Worm (Caenorhabditis elegans) whole organism, midembryonic: ENCODE measurements around the gene C50F7.3.

Experiments used
- T22C8.4 ChIP-seq: fragments of 200-800 bp; sonication (Bioruptor generic); IDR thresholded peaks from 2 replicates; pipeline ENCODE4 v1.3.6; 2022; ENCODE audit warnings: missing genetic modification characterization, missing compliant biosample characterization
- cog-1 ChIP-seq: sonication (generic microtip); optimal IDR thresholded peaks from 2 replicates; lab custom pipeline; 2016; ENCODE audit warnings: missing genetic modification characterization, missing compliant biosample characterization
- flt-1 ChIP-seq: fragments of 200-800 bp; sonication (Bioruptor generic); IDR thresholded peaks from 2 replicates; pipeline ENCODE4 v1.3.6; 2022; ENCODE audit warnings: missing genetic modification characterization, missing compliant biosample characterization
- klf-2 ChIP-seq: fragments of 200-800 bp; sonication (Bioruptor generic); conservative IDR thresholded peaks from 2 replicates; pipeline ENCODE4 v1.3.6; 2022; ENCODE audit warnings: missing genetic modification reagents, missing genetic modification characterization, missing compliant biosample characterization
- med-1 ChIP-seq: sonication (generic microtip); optimal IDR thresholded peaks from 2 replicates; lab custom pipeline; 2017; ENCODE audit warnings: missing genetic modification characterization, mild to moderate bottlenecking, missing compliant biosample characterization, antibody characterized with exemption, missing genetic modification reagents; ENCODE audit not compliant: insufficient read depth
- ref-1 ChIP-seq: fragments of 200-800 bp; sonication (Bioruptor generic); conservative IDR thresholded peaks from 2 replicates; pipeline ENCODE4 v1.3.6; 2022; ENCODE audit warnings: missing genetic modification reagents, missing genetic modification characterization, missing compliant biosample characterization
- tab-1 ChIP-seq: fragments of 200-800 bp; sonication (Bioruptor generic); IDR thresholded peaks from 2 replicates; pipeline ENCODE4 v1.3.6; 2022; ENCODE audit warnings: missing genetic modification characterization, missing compliant biosample characterization
- ztf-23 ChIP-seq: fragments of 200-800 bp; sonication (Bioruptor generic); IDR thresholded peaks from 2 replicates; pipeline ENCODE4 v1.3.6; 2022; ENCODE audit warnings: missing genetic modification reagents, missing genetic modification characterization, missing compliant biosample characterization
- ztf-29 ChIP-seq: fragments of 200-800 bp; sonication (Bioruptor generic); IDR thresholded peaks from 2 replicates; pipeline ENCODE4 v1.3.6; 2022; ENCODE audit warnings: missing genetic modification reagents, missing genetic modification characterization, missing compliant biosample characterization

Gene C50F7.3

DNA sequence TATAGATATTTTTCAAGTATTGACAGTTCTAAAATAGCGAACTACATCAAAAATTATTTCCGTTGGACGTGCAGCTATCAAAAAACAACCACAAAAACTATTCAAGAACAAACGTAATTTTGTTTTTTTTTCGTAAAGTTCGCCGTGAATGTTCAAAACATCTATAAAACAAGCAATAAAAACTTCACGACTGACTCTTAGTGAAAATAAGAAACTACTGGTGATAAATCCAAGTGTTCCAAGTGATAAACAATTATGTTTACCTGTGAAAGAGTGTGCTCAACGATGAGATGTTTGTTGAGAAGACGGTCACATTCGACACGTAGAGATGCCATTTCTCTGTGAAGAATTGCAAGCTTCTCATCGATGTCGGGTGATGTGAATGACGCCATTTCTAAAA lies 9.3 kb upstream of the C50F7.3 start, which contains the start of gene C50F7.6:
Gene C50F7.6 (minus strand): TSS at position 394 of the 400 bp plus-strand sequence.
- TF ChIP-seq ztf-23: no peak
- TF ChIP-seq flt-1 (GFP tag; lab: Robert Waterston, UW): no peak
- TF ChIP-seq cog-1 (tag; lab: Kevin White, UChicago): no peak
- no peak for TF ChIP-seq ztf-29 (GFP tag; lab: Robert Waterston, UW)
- TF ChIP-seq T22C8.4 (GFP tag; lab: Robert Waterston, UW): no peak
- TF ChIP-seq med-1 (GFP tag; lab: Kevin White, UChicago): no peak
- TF ChIP-seq tab-1 (GFP tag; lab: Robert Waterston, UW): no peak
- no peak for TF ChIP-seq klf-2 (GFP tag; lab: Robert Waterston, UW)
- no peak for TF ChIP-seq ref-1

DNA sequence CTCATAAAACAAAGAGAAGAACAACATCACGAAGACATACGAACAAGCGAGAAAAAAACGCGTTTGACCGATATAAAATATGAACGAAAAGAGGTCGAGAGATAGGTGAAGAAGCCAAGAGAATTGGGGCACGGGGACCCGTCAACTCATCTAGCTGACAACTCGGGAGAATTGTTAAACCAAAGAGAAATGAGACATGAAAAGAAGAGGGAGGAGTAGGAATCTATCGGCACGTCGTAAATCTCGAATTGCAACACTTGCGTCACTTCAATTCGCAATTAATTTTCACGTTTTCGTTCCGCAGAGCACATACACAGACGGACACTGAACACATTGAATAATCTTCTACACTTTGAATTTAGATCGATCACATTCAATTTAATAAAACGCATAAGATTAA lies 8.6 kb upstream of the C50F7.3 start:
- TF ChIP-seq tab-1 (GFP tag; lab: Robert Waterston, UW): no peak
- TF ChIP-seq ref-1: no peak

DNA sequence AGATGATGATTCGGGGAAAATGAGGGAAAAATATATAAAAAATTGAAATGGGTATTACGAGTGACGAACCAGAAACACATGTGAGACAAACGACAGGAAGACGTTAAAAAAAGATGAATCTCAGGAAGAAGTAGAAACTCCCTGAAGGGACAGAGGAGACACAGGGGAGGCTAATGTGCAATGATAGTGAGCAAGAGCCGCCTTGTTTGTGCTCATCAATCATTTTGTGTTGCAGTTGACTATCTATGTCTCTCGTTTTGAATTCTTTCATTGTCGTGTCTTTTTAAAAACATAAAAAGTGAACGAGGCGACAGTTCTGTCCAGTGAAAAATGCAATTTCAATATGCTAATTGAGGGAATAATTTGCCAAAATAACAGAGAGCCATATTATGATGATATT lies 7.2 kb upstream of the C50F7.3 start:
- TF ChIP-seq ztf-29 (GFP tag; lab: Robert Waterston, UW): no peak
- no peak for TF ChIP-seq klf-2 (GFP tag; lab: Robert Waterston, UW)
- no peak for TF ChIP-seq ref-1
- TF ChIP-seq T22C8.4 (GFP tag; lab: Robert Waterston, UW): no peak
- no peak for TF ChIP-seq tab-1 (GFP tag; lab: Robert Waterston, UW)
- TF ChIP-seq med-1 (GFP tag; lab: Kevin White, UChicago): no peak
- no peak for TF ChIP-seq ztf-23
- TF ChIP-seq cog-1 (tag; lab: Kevin White, UChicago): no peak
- TF ChIP-seq flt-1 (GFP tag; lab: Robert Waterston, UW): no peak

ce11 chrIV:7726325-7726724 lies 5.8 kb upstream of the C50F7.3 start, which contains the start of gene C50F7.5:
TSS of gene C50F7.5 (plus strand) at chrIV:7726719.
- no peak for TF ChIP-seq flt-1 (GFP tag; lab: Robert Waterston, UW)
- no peak for TF ChIP-seq ztf-29 (GFP tag; lab: Robert Waterston, UW)
- no peak for TF ChIP-seq klf-2 (GFP tag; lab: Robert Waterston, UW)
- TF ChIP-seq tab-1 (GFP tag; lab: Robert Waterston, UW): no peak
- no peak for TF ChIP-seq ref-1
- no peak for TF ChIP-seq ztf-23
- TF ChIP-seq T22C8.4 (GFP tag; lab: Robert Waterston, UW): no peak
- TF ChIP-seq med-1 (GFP tag; lab: Kevin White, UChicago): no peak
- TF ChIP-seq cog-1 (tag; lab: Kevin White, UChicago): no peak

DNA sequence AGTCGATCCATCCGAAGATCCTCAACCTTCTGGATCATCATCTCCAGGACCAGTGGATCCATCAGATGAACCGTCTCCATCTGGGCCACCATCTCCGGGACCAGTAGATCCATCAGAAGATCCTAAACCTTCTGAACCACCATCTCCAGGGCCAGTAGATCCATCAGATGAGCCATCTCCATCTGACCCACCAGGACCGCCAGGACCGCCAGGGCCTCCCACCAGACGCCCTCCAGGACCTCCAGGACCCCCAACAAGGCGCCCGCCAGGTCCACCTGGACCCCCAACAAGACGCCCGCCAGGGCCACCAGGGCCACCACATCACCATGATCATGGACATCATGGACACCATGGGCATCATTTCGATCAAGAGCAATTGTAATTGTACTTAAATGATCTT lies 4.9 kb upstream of the C50F7.3 start:
- TF ChIP-seq med-1 (GFP tag; lab: Kevin White, UChicago): no peak

- TF ChIP-seq tab-1 (GFP tag; lab: Robert Waterston, UW) (no peak), ztf-29 (GFP tag; lab: Robert Waterston, UW) (no peak), ref-1 (no peak), klf-2 (GFP tag; lab: Robert Waterston, UW) (no peak), med-1 (GFP tag; lab: Kevin White, UChicago) (no peak), flt-1 (GFP tag; lab: Robert Waterston, UW) (no peak), cog-1 (tag; lab: Kevin White, UChicago) (no peak), T22C8.4 (GFP tag; lab: Robert Waterston, UW) (no peak), ztf-23 (no peak)
These were observed 3.6 kb upstream of the C50F7.3 start, which contains the start of gene sucg-1 for ce11 chrIV:7728402-7728963. TSS of gene sucg-1 (plus strand) at chrIV:7728913.

ce11 chrIV:7734173-7734572 lies 2.0 kb downstream of the C50F7.3 start:
- TF ChIP-seq ztf-23 (no peak), ztf-29 (GFP tag; lab: Robert Waterston, UW) (no peak), tab-1 (GFP tag; lab: Robert Waterston, UW) (no peak), T22C8.4 (GFP tag; lab: Robert Waterston, UW) (no peak), cog-1 (tag; lab: Kevin White, UChicago) (no peak), klf-2 (GFP tag; lab: Robert Waterston, UW) (no peak), flt-1 (GFP tag; lab: Robert Waterston, UW) (no peak), med-1 (GFP tag; lab: Kevin White, UChicago) (no peak), ref-1 (no peak)

- TF ChIP-seq klf-2 (GFP tag; lab: Robert Waterston, UW) (no peak), tab-1 (GFP tag; lab: Robert Waterston, UW) (no peak), ztf-23 (no peak), cog-1 (tag; lab: Kevin White, UChicago) (no peak), flt-1 (GFP tag; lab: Robert Waterston, UW) (no peak), ref-1 (no peak), T22C8.4 (GFP tag; lab: Robert Waterston, UW) (no peak), med-1 (GFP tag; lab: Kevin White, UChicago) (no peak), ztf-29 (GFP tag; lab: Robert Waterston, UW) (no peak)
These were observed 2.5 kb downstream of the C50F7.3 start, which contains the start of gene clx-1 for ce11 chrIV:7734619-7735018. TSS of gene clx-1 (plus strand) at chrIV:7734648.

- TF ChIP-seq cog-1 (tag; lab: Kevin White, UChicago): no peak
- no peak for TF ChIP-seq flt-1 (GFP tag; lab: Robert Waterston, UW)
- TF ChIP-seq ref-1: no peak
- TF ChIP-seq klf-2 (GFP tag; lab: Robert Waterston, UW): no peak
- no peak for TF ChIP-seq tab-1 (GFP tag; lab: Robert Waterston, UW)
- no peak for TF ChIP-seq ztf-29 (GFP tag; lab: Robert Waterston, UW)
- no peak for TF ChIP-seq med-1 (GFP tag; lab: Kevin White, UChicago)
- no peak for TF ChIP-seq ztf-23
These were observed 4.5 kb downstream of the C50F7.3 start for ce11 chrIV:7736616-7737015.

ce11 chrIV:7743539-7743938 lies 11.4 kb downstream of the C50F7.3 start, which contains the start of gene npr-35:
TSS of gene npr-35 (plus strand) at chrIV:7743839.
- no peak for TF ChIP-seq ref-1
- no peak for TF ChIP-seq ztf-29 (GFP tag; lab: Robert Waterston, UW)
- TF ChIP-seq flt-1 (GFP tag; lab: Robert Waterston, UW): no peak
- TF ChIP-seq T22C8.4 (GFP tag; lab: Robert Waterston, UW): no peak
- TF ChIP-seq med-1 (GFP tag; lab: Kevin White, UChicago): no peak
